Worm (Caenorhabditis elegans) whole organism, L4 larva: ENCODE measurements around the gene W02B12.1.
A peak's percentile ranks its signal among the peaks of the same experiment; 100 is the strongest.

Experiments
- D1046.2 ChIP-seq: fragments of 200-800 bp; sonication (Bioruptor generic); IDR thresholded peaks from 2 replicates; pipeline ENCODE4 v1.3.6; 2022; ENCODE audit warnings: missing genetic modification characterization, missing compliant biosample characterization
- R02D3.7 ChIP-seq: fragments of 150-350 bp; sonication (generic microtip); optimal IDR thresholded peaks from 3 replicates; lab custom pipeline; 2014; ENCODE audit warnings: missing biosample characterization, missing genetic modification characterization
- T20F7.1 ChIP-seq: fragments of 200-800 bp; sonication (Bioruptor generic); optimal IDR thresholded peaks from 2 replicates; lab custom pipeline; 2018; ENCODE audit warnings: mild to moderate bottlenecking, missing genetic modification characterization, missing compliant biosample characterization
- Y105C5A.15 ChIP-seq: fragments of 200-800 bp; sonication (Bioruptor generic); IDR thresholded peaks from 2 replicates; pipeline ENCODE4 v1.3.6; 2022; ENCODE audit warnings: missing genetic modification characterization, missing compliant biosample characterization
- ZK546.5 ChIP-seq, 2 experiments: sonication (generic microtip); optimal IDR thresholded peaks; 2 replicates each; lab custom pipeline; 2017; ENCODE audit warnings: missing biosample characterization in 2 of 2, missing genetic modification characterization in 2 of 2
- aly-2 ChIP-seq: sonication (generic microtip); optimal IDR thresholded peaks from 2 replicates; lab custom pipeline; 2018; ENCODE audit warnings: missing biosample characterization, missing genetic modification characterization
- ama-1 ChIP-seq: fragments of 150-350 bp; optimal IDR thresholded peaks from 2 replicates; lab custom pipeline; 2014; ENCODE audit warnings: inconsistent platforms, mixed read lengths
- attf-4 ChIP-seq: sonication (generic microtip); optimal IDR thresholded peaks from 3 replicates; lab custom pipeline; 2017; ENCODE audit warnings: missing biosample characterization, missing genetic modification characterization
- ceh-32 ChIP-seq: sonication (generic microtip); optimal IDR thresholded peaks from 2 replicates; lab custom pipeline; 2016; ENCODE audit warnings: mild to moderate bottlenecking, missing genetic modification characterization, missing compliant biosample characterization; ENCODE audit not compliant: poor library complexity
- ceh-62 ChIP-seq: sonication (generic microtip); optimal IDR thresholded peaks from 2 replicates; lab custom pipeline; 2017; ENCODE audit warnings: missing biosample characterization, missing genetic modification characterization
- ceh-82 ChIP-seq: sonication (generic microtip); optimal IDR thresholded peaks from 2 replicates; lab custom pipeline; 2017; ENCODE audit warnings: missing biosample characterization, missing genetic modification characterization
- ces-1 ChIP-seq: fragments of 150-350 bp; sonication (generic microtip); optimal IDR thresholded peaks from 4 replicates; lab custom pipeline; 2014; ENCODE audit warnings: missing biosample characterization, missing genetic modification reagents, missing genetic modification characterization
- daf-16 ChIP-seq, 3 experiments: sonication (generic microtip); optimal IDR thresholded peaks; 2 replicates each; lab custom pipeline; 2016 to 2017; ENCODE audit warnings: missing genetic modification characterization in 3 of 3, missing genetic modification reagents in 3 of 3, mild to moderate bottlenecking in 2 of 3, missing compliant biosample characterization in 2 of 3, missing biosample characterization in 1 of 3, moderate library complexity in 1 of 3
- dmd-6 ChIP-seq: fragments of 200-800 bp; sonication (Bioruptor generic); IDR thresholded peaks from 2 replicates; pipeline ENCODE4 v1.3.6; 2022; ENCODE audit warnings: missing genetic modification reagents, missing genetic modification characterization, missing compliant biosample characterization
- dmd-9 ChIP-seq: fragments of 200-800 bp; sonication (Bioruptor generic); IDR thresholded peaks from 2 replicates; pipeline ENCODE4 v1.3.6; 2022; ENCODE audit warnings: missing genetic modification reagents, missing genetic modification characterization, missing compliant biosample characterization
- duxl-1 ChIP-seq: sonication (generic microtip); optimal IDR thresholded peaks from 2 replicates; lab custom pipeline; 2016; ENCODE audit warnings: mild to moderate bottlenecking, missing genetic modification characterization, moderate library complexity, missing compliant biosample characterization; ENCODE audit not compliant: poor library complexity
- egl-27 ChIP-seq: sonication (generic microtip); optimal IDR thresholded peaks from 3 replicates; lab custom pipeline; 2017; ENCODE audit warnings: missing biosample characterization, missing genetic modification reagents, missing genetic modification characterization
- hif-1 ChIP-seq, 2 experiments: sonication (generic microtip); optimal IDR thresholded peaks; 2 replicates each; lab custom pipeline; 2016 to 2017; ENCODE audit warnings: missing compliant biosample characterization in 2 of 2, missing genetic modification characterization in 2 of 2, missing genetic modification reagents in 2 of 2, missing genotype in 2 of 2, mild to moderate bottlenecking in 1 of 2
- hlh-11 ChIP-seq: fragments of 200-800 bp; sonication (Bioruptor generic); optimal IDR thresholded peaks from 2 replicates; lab custom pipeline; 2018; ENCODE audit warnings: mild to moderate bottlenecking, missing genetic modification characterization, missing compliant biosample characterization
- hmg-1.1 ChIP-seq: fragments of 200-800 bp; sonication (Bioruptor generic); IDR thresholded peaks from 2 replicates; pipeline ENCODE4 v1.3.6; 2022; ENCODE audit warnings: missing genetic modification reagents, missing genetic modification characterization, missing compliant biosample characterization
- lin-1 ChIP-seq: fragments of 200-800 bp; sonication (Bioruptor generic); IDR thresholded peaks from 2 replicates; pipeline ENCODE4 v1.3.6; 2022; ENCODE audit warnings: missing genetic modification reagents, missing genetic modification characterization, missing compliant biosample characterization
- madf-5 ChIP-seq, 2 experiments: fragments of 200-800 bp; sonication (Bioruptor generic); IDR thresholded peaks; 2 replicates each; pipeline ENCODE4 v1.3.6; 2022; ENCODE audit warnings: missing compliant biosample characterization in 2 of 2, missing genetic modification characterization in 2 of 2
- madf-9 ChIP-seq: fragments of 200-800 bp; sonication (Bioruptor generic); conservative IDR thresholded peaks from 2 replicates; pipeline ENCODE4 v1.3.6; 2022; ENCODE audit warnings: missing genetic modification reagents, missing genetic modification characterization, missing compliant biosample characterization
- mes-2 ChIP-seq: sonication (generic microtip); optimal IDR thresholded peaks from 2 replicates; lab custom pipeline; 2016; ENCODE audit warnings: missing genotype, mild to moderate bottlenecking, missing genetic modification characterization, missing compliant biosample characterization; ENCODE audit not compliant: poor library complexity, severe bottlenecking
- nhr-28 ChIP-seq: fragments of 150-350 bp; optimal IDR thresholded peaks from 2 replicates; lab custom pipeline; 2014; ENCODE audit warnings: missing biosample characterization, missing genetic modification characterization
- nhr-42 ChIP-seq: fragments of 200-800 bp; sonication (Bioruptor generic); IDR thresholded peaks from 2 replicates; pipeline ENCODE4 v1.3.6; 2022; ENCODE audit warnings: missing genetic modification characterization, missing compliant biosample characterization
- nhr-6 ChIP-seq: fragments of 150-350 bp; optimal IDR thresholded peaks from 2 replicates; lab custom pipeline; 2014; ENCODE audit warnings: missing biosample characterization, missing genetic modification characterization
- nhr-76 ChIP-seq: fragments of 150-350 bp; optimal IDR thresholded peaks from 2 replicates; lab custom pipeline; 2014; ENCODE audit warnings: missing biosample characterization, missing genetic modification characterization
- nhr-77 ChIP-seq: fragments of 150-350 bp; optimal IDR thresholded peaks from 2 replicates; lab custom pipeline; 2014; ENCODE audit warnings: missing biosample characterization, missing genetic modification characterization
- php-3 ChIP-seq: fragments of 200-800 bp; sonication (Bioruptor generic); IDR thresholded peaks from 2 replicates; pipeline ENCODE4 v1.3.6; 2022; ENCODE audit warnings: missing genetic modification reagents, missing genetic modification characterization, missing compliant biosample characterization
- pqm-1 ChIP-seq: sonication (generic microtip); optimal IDR thresholded peaks from 2 replicates; lab custom pipeline; 2017; ENCODE audit warnings: missing biosample characterization, missing genetic modification characterization
- set-16 ChIP-seq: fragments of 200-800 bp; sonication (Bioruptor generic); IDR thresholded peaks from 2 replicates; pipeline ENCODE4 v1.3.6; 2022; ENCODE audit warnings: missing genetic modification reagents, missing genetic modification characterization, missing compliant biosample characterization
- snpc-4 ChIP-seq: fragments of 150-350 bp; optimal IDR thresholded peaks from 2 replicates; lab custom pipeline; 2014; ENCODE audit warnings: missing biosample characterization, missing genetic modification characterization
- tra-1 ChIP-seq: fragments of 200-800 bp; sonication (Bioruptor generic); IDR thresholded peaks from 2 replicates; pipeline ENCODE4 v1.3.6; 2022; ENCODE audit warnings: missing genetic modification reagents, missing genetic modification characterization, missing compliant biosample characterization
- unc-130 ChIP-seq: sonication (generic microtip); optimal IDR thresholded peaks from 2 replicates; lab custom pipeline; 2016; ENCODE audit warnings: missing genetic modification reagents, missing genetic modification characterization, missing compliant biosample characterization
- zag-1 ChIP-seq: fragments of 150-350 bp; optimal IDR thresholded peaks from 2 replicates; lab custom pipeline; 2014; ENCODE audit warnings: missing biosample characterization, missing genetic modification characterization
- zfp-2 ChIP-seq: sonication (generic microtip); optimal IDR thresholded peaks from 2 replicates; lab custom pipeline; 2016; ENCODE audit warnings: mild to moderate bottlenecking, missing genetic modification characterization, missing compliant biosample characterization
- zfp-3 ChIP-seq: fragments of 200-800 bp; sonication (Bioruptor generic); conservative IDR thresholded peaks from 2 replicates; pipeline ENCODE4 v1.3.6; 2022; ENCODE audit warnings: missing genetic modification reagents, missing genetic modification characterization, missing compliant biosample characterization
- zip-11 ChIP-seq: fragments of 200-800 bp; sonication (Bioruptor generic); IDR thresholded peaks from 2 replicates; pipeline ENCODE4 v1.3.6; 2022; ENCODE audit warnings: missing genetic modification characterization, missing compliant biosample characterization
- zip-2 ChIP-seq: fragments of 150-350 bp; optimal IDR thresholded peaks from 2 replicates; lab custom pipeline; 2014; ENCODE audit warnings: missing biosample characterization, missing genetic modification characterization
- ztf-7 ChIP-seq: fragments of 150-350 bp; optimal IDR thresholded peaks from 2 replicates; lab custom pipeline; 2014; ENCODE audit warnings: missing biosample characterization, missing genetic modification characterization

Gene W02B12.1

DNA sequence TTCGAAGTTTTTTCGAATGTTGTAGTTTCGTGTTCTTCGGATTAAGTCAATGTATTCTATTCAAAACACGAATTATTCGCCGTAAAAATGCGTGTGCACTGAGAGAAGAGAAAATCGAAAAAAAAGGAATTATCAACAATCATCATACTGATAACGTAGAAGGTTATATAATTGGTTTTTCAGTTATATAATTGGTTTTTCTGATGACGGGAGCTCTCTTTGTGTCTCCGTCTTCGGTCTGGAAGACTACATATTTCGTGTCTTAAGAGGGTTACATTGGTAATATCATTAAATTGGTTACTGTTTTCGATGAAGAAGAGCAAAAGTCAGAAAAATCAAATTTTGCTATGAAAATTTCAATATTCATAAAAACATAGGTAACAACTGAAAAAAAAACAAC is 11.1 kb downstream of the W02B12.1 start (continued):
- TF ChIP-seq daf-16 (GFP tag; optimal IDR thresholded peaks at IDR 0.05; lab: Kevin White, UChicago) = no peak
- peak; percentile 43 for TF ChIP-seq daf-16 (tag; optimal IDR thresholded peaks at IDR 0.05; lab: Kevin White, UChicago)
- no peak for TF ChIP-seq dmd-9 (GFP tag; lab: Robert Waterston, UW)
- no peak for TF ChIP-seq egl-27
- no peak for TF ChIP-seq ceh-62 (tag; lab: Kevin White, UChicago)
- TF ChIP-seq dmd-6 (GFP tag; lab: Robert Waterston, UW) = peak; percentile 27; the same call in 1 of the 2 replicates
- TF ChIP-seq ama-1 (lab: Kevin White, UChicago) = no peak
- no peak for TF ChIP-seq madf-9 (GFP tag; lab: Robert Waterston, UW)
- no peak for TF ChIP-seq zag-1 (tag; lab: Kevin White, UChicago)
- no peak for TF ChIP-seq snpc-4 (tag; lab: Kevin White, UChicago)
- no peak for TF ChIP-seq T20F7.1 (GFP tag; lab: Kevin White, UChicago)
- no peak for TF ChIP-seq zip-11 (GFP tag; lab: Robert Waterston, UW)
- TF ChIP-seq lin-1 = no peak
- peak; percentile 75 for TF ChIP-seq nhr-28 (tag; lab: Kevin White, UChicago)
- peak; percentile 54 for TF ChIP-seq pqm-1 (tag; lab: Kevin White, UChicago)
- no peak for TF ChIP-seq ZK546.5 (tag; optimal IDR thresholded peaks at IDR 0.05; lab: Kevin White, UChicago)
- no peak for TF ChIP-seq ces-1 (GFP tag; lab: Kevin White, UChicago)
- TF ChIP-seq Y105C5A.15 (GFP tag; lab: Robert Waterston, UW) = no peak
- TF ChIP-seq zfp-3 (GFP tag; lab: Robert Waterston, UW) = no peak
- TF ChIP-seq nhr-42 (GFP tag; lab: Robert Waterston, UW) = no peak
- TF ChIP-seq aly-2 = no peak
- TF ChIP-seq hif-1 (tag; optimal IDR thresholded peaks at IDR 0.05; lab: Kevin White, UChicago) = no peak
- no peak for TF ChIP-seq tra-1 (GFP tag; lab: Robert Waterston, UW)
- TF ChIP-seq duxl-1 (tag; lab: Kevin White, UChicago) = no peak
- TF ChIP-seq attf-4 (tag; lab: Kevin White, UChicago) = no peak
- TF ChIP-seq set-16 (GFP tag; lab: Robert Waterston, UW) = no peak
- no peak for TF ChIP-seq mes-2
- TF ChIP-seq ceh-82 (tag; lab: Kevin White, UChicago) = no peak
- TF ChIP-seq nhr-76 = no peak
- no peak for TF ChIP-seq ceh-32 (tag; lab: Kevin White, UChicago)
- no peak for TF ChIP-seq hmg-1.1
- peak; percentile 11 for TF ChIP-seq nhr-77 (tag; lab: Kevin White, UChicago)
- TF ChIP-seq php-3 = no peak
- TF ChIP-seq nhr-6 (tag; lab: Kevin White, UChicago) = no peak
- TF ChIP-seq zfp-2 (tag; lab: Kevin White, UChicago) = no peak
- TF ChIP-seq ztf-7 (tag; lab: Kevin White, UChicago) = no peak
- no peak for TF ChIP-seq madf-5 (GFP tag; IDR thresholded peaks at IDR 0.05; lab: Robert Waterston, UW)
- TF ChIP-seq hlh-11 (tag; lab: Kevin White, UChicago) = peak; percentile 40
- TF ChIP-seq D1046.2 (GFP tag; lab: Robert Waterston, UW) = no peak

DNA sequence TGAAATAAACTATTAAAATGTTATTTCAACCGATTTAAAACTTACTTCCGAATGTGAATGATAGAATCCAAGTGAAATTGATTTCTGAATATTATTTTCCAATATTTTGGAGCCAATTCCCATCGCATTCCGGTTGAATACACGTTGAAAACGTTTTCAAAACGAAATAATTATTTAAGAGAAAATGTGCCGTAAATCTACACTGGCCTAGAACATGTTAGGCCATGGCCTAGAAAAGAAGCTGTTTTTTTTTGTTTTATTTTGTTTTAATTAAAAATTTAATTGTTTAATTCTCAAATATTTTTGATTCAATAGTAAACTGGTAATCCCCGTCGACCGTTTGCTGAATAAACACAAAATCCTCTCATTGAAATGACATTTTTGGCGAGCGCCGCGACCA is 15.1 kb downstream of the W02B12.1 start:
- no peak for TF ChIP-seq hmg-1.1
- TF ChIP-seq R02D3.7 (tag; lab: Kevin White, UChicago) = peak; percentile 72
- no peak for TF ChIP-seq zip-2 (tag; lab: Kevin White, UChicago)
- peak; percentile 76 for TF ChIP-seq mes-2
- peak; percentile 5 for TF ChIP-seq unc-130
